Worm (Caenorhabditis elegans): Measurements from ENCODE around the gene Y39D8A.1.

ce11 chrV:424140-424539, 5.6 kb downstream of the Y39D8A.1 start, which contains the start of gene B0554.5:
- TF ChIP-seq unc-130 (tag; optimal IDR thresholded peaks at IDR 0.05) (no peak), nhr-71 (tag; optimal IDR thresholded peaks at IDR 0.05) (no peak), swsn-7 (tag; optimal IDR thresholded peaks at IDR 0.05) (no peak), aha-1 (tag; optimal IDR thresholded peaks at IDR 0.05) (no peak), egl-27 (tag; optimal IDR thresholded peaks at IDR 0.05) (no peak), lin-35 (GFP tag; optimal IDR thresholded peaks at IDR 0.05) (no peak), mef-2 (tag; optimal IDR thresholded peaks at IDR 0.05) (no peak), lin-13 (GFP tag; optimal IDR thresholded peaks at IDR 0.05) (no peak), nhr-77 (tag; optimal IDR thresholded peaks at IDR 0.05) (no peak), jun-1 (tag; optimal IDR thresholded peaks at IDR 0.05) (no peak), ztf-11 (tag; optimal IDR thresholded peaks at IDR 0.05) (no peak), blmp-1 (tag; optimal IDR thresholded peaks at IDR 0.05) (no peak), C16A3.4 (tag; optimal IDR thresholded peaks at IDR 0.05) (no peak)

Data from whole organism, L1 larva.